Fruit fly (Drosophila melanogaster) whole organism, embryonic: Measurements from ENCODE around the gene Spec2.
A peak's percentile ranks its signal among the peaks of the same experiment; 100 is the strongest.

Experiments
- Bdp1 ChIP-seq: fragments of 200-800 bp; sonication (Bioruptor generic); optimal IDR thresholded peaks from 3 replicates; lab custom pipeline; 2016; ENCODE audit warnings: missing biosample characterization, missing genetic modification characterization
- CG10565 ChIP-seq: fragments of 200-800 bp; sonication (Bioruptor generic); optimal IDR thresholded peaks from 3 replicates; lab custom pipeline; 2016; ENCODE audit warnings: missing biosample characterization, mild to moderate bottlenecking, missing genetic modification characterization
- CG10979 ChIP-seq: fragments of 200-800 bp; sonication (Bioruptor generic); optimal IDR thresholded peaks from 2 replicates; lab custom pipeline; 2018; ENCODE audit warnings: missing biosample characterization, mild to moderate bottlenecking, missing genetic modification characterization, moderate library complexity
- CG11247 ChIP-seq: fragments of 200-800 bp; sonication (Bioruptor generic); IDR thresholded peaks from 2 replicates; pipeline ENCODE4 v1.3.6; 2022; ENCODE audit warnings: missing biosample characterization, missing genetic modification characterization
- CG11456 ChIP-seq: fragments of 200-800 bp; sonication (Bioruptor generic); IDR thresholded peaks from 3 replicates; pipeline ENCODE4 v1.3.6; 2022; ENCODE audit warnings: missing biosample characterization, missing genetic modification characterization
- CG12219 ChIP-seq: fragments of 200-800 bp; sonication (Bioruptor generic); optimal IDR thresholded peaks from 3 replicates; lab custom pipeline; 2018; ENCODE audit warnings: missing biosample characterization, mild to moderate bottlenecking, missing genetic modification characterization
- CG14050 ChIP-seq: fragments of 200-800 bp; sonication (Bioruptor generic); IDR thresholded peaks from 3 replicates; pipeline ENCODE4 v1.3.6; 2022; ENCODE audit warnings: missing biosample characterization, missing genetic modification characterization
- CG14860 ChIP-seq: fragments of 200-800 bp; sonication (Bioruptor generic); IDR thresholded peaks from 3 replicates; pipeline ENCODE4 v1.3.6; 2022; ENCODE audit warnings: missing biosample characterization, missing genetic modification characterization; ENCODE audit not compliant: partially characterized antibody
- CG15514 ChIP-seq: fragments of 200-800 bp; sonication (Bioruptor generic); optimal IDR thresholded peaks from 3 replicates; lab custom pipeline; 2017; ENCODE audit warnings: missing biosample characterization, missing genetic modification characterization, mild to moderate bottlenecking, moderate library complexity, missing genetic modification reagents
- CG17186 ChIP-seq: fragments of 200-800 bp; sonication (Bioruptor generic); optimal IDR thresholded peaks from 3 replicates; lab custom pipeline; 2017; ENCODE audit warnings: missing biosample characterization, missing genetic modification reagents, missing genetic modification characterization
- CG2116 ChIP-seq: fragments of 200-800 bp; sonication (Bioruptor generic); optimal IDR thresholded peaks from 3 replicates; lab custom pipeline; 2018; ENCODE audit warnings: missing biosample characterization, mild to moderate bottlenecking, missing genetic modification characterization
- CG2199 ChIP-seq: fragments of 200-800 bp; sonication (Bioruptor generic); IDR thresholded peaks from 3 replicates; pipeline ENCODE4 v1.3.6; 2022; ENCODE audit warnings: missing biosample characterization, missing genetic modification characterization
- CG2678 ChIP-seq: fragments of 200-800 bp; sonication (Bioruptor generic); optimal IDR thresholded peaks from 3 replicates; lab custom pipeline; 2019; ENCODE audit warnings: missing biosample characterization, mild to moderate bottlenecking, missing genetic modification characterization, moderate library complexity
- CG3163 ChIP-seq: fragments of 200-800 bp; sonication (Bioruptor generic); optimal IDR thresholded peaks from 3 replicates; lab custom pipeline; 2016; ENCODE audit warnings: missing biosample characterization, missing genetic modification characterization
- CG43689 ChIP-seq: fragments of 200-800 bp; sonication (Bioruptor generic); IDR thresholded peaks from 2 replicates; pipeline ENCODE4 v1.3.6; 2022; ENCODE audit warnings: missing biosample characterization, missing genetic modification characterization
- CG4424 ChIP-seq: fragments of 200-800 bp; sonication (Bioruptor generic); optimal IDR thresholded peaks from 3 replicates; lab custom pipeline; 2016; ENCODE audit warnings: missing biosample characterization, missing genetic modification characterization
- CG7271 ChIP-seq: fragments of 200-800 bp; sonication (Bioruptor generic); optimal IDR thresholded peaks from 2 replicates; lab custom pipeline; 2018; ENCODE audit warnings: missing biosample characterization, mild to moderate bottlenecking, missing genetic modification characterization, moderate library complexity
- CG8478 ChIP-seq: fragments of >200 bp; optimal IDR thresholded peaks from 2 replicates; lab custom pipeline; 2018
- CHES-1-like ChIP-seq: fragments of 200-800 bp; sonication (Bioruptor generic); optimal IDR thresholded peaks from 2 replicates; lab custom pipeline; 2016; ENCODE audit warnings: missing biosample characterization, missing genetic modification characterization
- Dip3 ChIP-seq: fragments of 200-800 bp; sonication (Bioruptor generic); optimal IDR thresholded peaks from 3 replicates; lab custom pipeline; 2016; ENCODE audit warnings: missing biosample characterization, missing genetic modification characterization
- Dll ChIP-seq: fragments of 200-800 bp; sonication (Bioruptor generic); IDR thresholded peaks from 4 replicates; pipeline ENCODE4 v1.3.6; 2022; ENCODE audit warnings: missing biosample characterization, missing genetic modification characterization; ENCODE audit not compliant: partially characterized antibody
- E2f2 ChIP-seq: fragments of 200-800 bp; sonication (Bioruptor generic); IDR thresholded peaks from 2 replicates; pipeline ENCODE4 v1.3.6; 2022; ENCODE audit warnings: missing biosample characterization, missing genetic modification characterization
- Fer1 ChIP-seq: fragments of 200-800 bp; sonication (Bioruptor generic); optimal IDR thresholded peaks from 2 replicates; lab custom pipeline; 2017; ENCODE audit warnings: missing biosample characterization, mild to moderate bottlenecking, missing genetic modification characterization
- H2.0 ChIP-seq: fragments of 200-800 bp; sonication (Bioruptor generic); IDR thresholded peaks from 2 replicates; pipeline ENCODE4 v1.3.6; 2022; ENCODE audit warnings: missing biosample characterization, missing genetic modification characterization
- HmgZ ChIP-seq: fragments of 200-800 bp; sonication (Bioruptor generic); optimal IDR thresholded peaks from 2 replicates; lab custom pipeline; 2018; ENCODE audit warnings: missing biosample characterization, mild to moderate bottlenecking, missing genetic modification characterization
- Hr3 ChIP-seq: fragments of 200-800 bp; sonication (Bioruptor generic); optimal IDR thresholded peaks from 3 replicates; lab custom pipeline; 2016; ENCODE audit warnings: missing biosample characterization, missing genetic modification characterization
- NfI ChIP-seq: fragments of 200-800 bp; sonication (Bioruptor generic); optimal IDR thresholded peaks from 3 replicates; lab custom pipeline; 2018; ENCODE audit warnings: missing biosample characterization, mild to moderate bottlenecking, missing genetic modification characterization, moderate library complexity
- Oli ChIP-seq: fragments of 200-800 bp; sonication (Bioruptor generic); optimal IDR thresholded peaks from 2 replicates; lab custom pipeline; 2018; ENCODE audit warnings: missing biosample characterization, mild to moderate bottlenecking, missing genetic modification characterization, moderate library complexity
- PHDP ChIP-seq: fragments of 200-800 bp; sonication (Bioruptor generic); optimal IDR thresholded peaks from 3 replicates; lab custom pipeline; 2018; ENCODE audit warnings: missing biosample characterization, mild to moderate bottlenecking, missing genetic modification characterization, moderate library complexity
- Scr ChIP-seq: fragments of 200-800 bp; sonication (Bioruptor generic); IDR thresholded peaks from 2 replicates; pipeline ENCODE4 v1.3.6; 2022; ENCODE audit warnings: missing biosample characterization, missing genetic modification characterization; ENCODE audit not compliant: partially characterized antibody
- Usf ChIP-seq: fragments of 200-800 bp; sonication (Bioruptor generic); optimal IDR thresholded peaks from 2 replicates; lab custom pipeline; 2017; ENCODE audit warnings: missing genotype, missing biosample characterization, missing genetic modification characterization
- amos ChIP-seq: fragments of 200-800 bp; sonication (Bioruptor generic); IDR thresholded peaks from 2 replicates; pipeline ENCODE4 v1.3.6; 2022; ENCODE audit warnings: missing biosample characterization, missing genetic modification characterization; ENCODE audit not compliant: partially characterized antibody
- ato ChIP-seq: fragments of 200-800 bp; sonication (Bioruptor generic); IDR thresholded peaks from 2 replicates; pipeline ENCODE4 v1.3.6; 2022; ENCODE audit warnings: missing biosample characterization, missing genetic modification characterization; ENCODE audit not compliant: partially characterized antibody
- br ChIP-seq: fragments of >200 bp; optimal IDR thresholded peaks from 2 replicates; lab custom pipeline; 2017
- ci ChIP-seq: fragments of 200-800 bp; sonication (Bioruptor generic); IDR thresholded peaks from 3 replicates; pipeline ENCODE4 v1.3.6; 2022; ENCODE audit warnings: missing biosample characterization, missing genetic modification characterization
- dmrt99B ChIP-seq: fragments of 200-800 bp; sonication (Bioruptor generic); optimal IDR thresholded peaks from 2 replicates; lab custom pipeline; 2018; ENCODE audit warnings: missing biosample characterization, mild to moderate bottlenecking, missing genetic modification characterization, moderate library complexity
- fd3F ChIP-seq: fragments of 200-800 bp; sonication (Bioruptor generic); optimal IDR thresholded peaks from 2 replicates; lab custom pipeline; 2018; ENCODE audit warnings: missing biosample characterization, mild to moderate bottlenecking, missing genetic modification characterization, moderate library complexity
- ftz-f1 ChIP-seq: fragments of 200-800 bp; sonication (Bioruptor generic); optimal IDR thresholded peaks from 2 replicates; lab custom pipeline; 2016; ENCODE audit warnings: missing biosample characterization, missing genetic modification characterization
- grau ChIP-seq: fragments of 200-800 bp; optimal IDR thresholded peaks from 3 replicates; lab custom pipeline; 2019; ENCODE audit warnings: missing biosample characterization, mild to moderate bottlenecking, missing genetic modification characterization, moderate library complexity
- hth ChIP-seq: fragments of >200 bp; optimal IDR thresholded peaks from 2 replicates; lab custom pipeline; 2017; ENCODE audit warnings: inconsistent platforms
- kay ChIP-seq: fragments of 200-800 bp; sonication (Bioruptor generic); optimal IDR thresholded peaks from 2 replicates; lab custom pipeline; 2016; ENCODE audit warnings: missing biosample characterization, missing genetic modification characterization
- lilli ChIP-seq: fragments of 200-800 bp; sonication (Bioruptor generic); optimal IDR thresholded peaks from 3 replicates; lab custom pipeline; 2016; ENCODE audit warnings: missing biosample characterization, missing genetic modification characterization
- lov ChIP-seq, 2 experiments: fragments of 200-800 bp in 1 of 2; fragments of >200 bp in 1 of 2; sonication (Bioruptor generic) in 1 of 2; IDR thresholded peaks in 1 of 2; optimal IDR thresholded peaks in 1 of 2; 2 replicates in 1 of 2; 3 replicates in 1 of 2; pipeline versions ENCODE4 v1.3.6 to Lab custom; 2017 to 2022; ENCODE audit warnings: missing biosample characterization in 1 of 2, missing genetic modification characterization in 1 of 2
- odd ChIP-seq: fragments of 200-800 bp; sonication (Bioruptor generic); optimal IDR thresholded peaks from 2 replicates; lab custom pipeline; 2017; ENCODE audit warnings: missing biosample characterization, mild to moderate bottlenecking, missing genetic modification characterization
- pros ChIP-seq: fragments of 200-800 bp; sonication (Bioruptor generic); optimal IDR thresholded peaks from 3 replicates; lab custom pipeline; 2019; ENCODE audit warnings: missing biosample characterization, mild to moderate bottlenecking, missing genetic modification characterization, moderate library complexity
- ssp ChIP-seq: fragments of 200-800 bp; sonication (Bioruptor generic); IDR thresholded peaks from 2 replicates; pipeline ENCODE4 v1.3.6; 2022; ENCODE audit warnings: missing biosample characterization, missing genetic modification characterization
- toy ChIP-seq: fragments of 200-800 bp; sonication (Bioruptor generic); IDR thresholded peaks from 2 replicates; pipeline ENCODE4 v1.3.6; 2022; ENCODE audit warnings: missing biosample characterization, missing genetic modification characterization
- trem ChIP-seq: fragments of 200-800 bp; optimal IDR thresholded peaks from 3 replicates; lab custom pipeline; 2019; ENCODE audit warnings: missing biosample characterization, mild to moderate bottlenecking, missing genetic modification characterization, moderate library complexity
- twi ChIP-seq: fragments of 200-800 bp; optimal IDR thresholded peaks from 2 replicates; lab custom pipeline; 2019; ENCODE audit warnings: missing biosample characterization, mild to moderate bottlenecking, missing genetic modification characterization, moderate library complexity
- z ChIP-seq: fragments of 200-800 bp; sonication (Bioruptor generic); IDR thresholded peaks from 3 replicates; pipeline ENCODE4 v1.3.6; 2022; ENCODE audit warnings: missing biosample characterization, missing genetic modification characterization

The Spec2 gene

DNA sequence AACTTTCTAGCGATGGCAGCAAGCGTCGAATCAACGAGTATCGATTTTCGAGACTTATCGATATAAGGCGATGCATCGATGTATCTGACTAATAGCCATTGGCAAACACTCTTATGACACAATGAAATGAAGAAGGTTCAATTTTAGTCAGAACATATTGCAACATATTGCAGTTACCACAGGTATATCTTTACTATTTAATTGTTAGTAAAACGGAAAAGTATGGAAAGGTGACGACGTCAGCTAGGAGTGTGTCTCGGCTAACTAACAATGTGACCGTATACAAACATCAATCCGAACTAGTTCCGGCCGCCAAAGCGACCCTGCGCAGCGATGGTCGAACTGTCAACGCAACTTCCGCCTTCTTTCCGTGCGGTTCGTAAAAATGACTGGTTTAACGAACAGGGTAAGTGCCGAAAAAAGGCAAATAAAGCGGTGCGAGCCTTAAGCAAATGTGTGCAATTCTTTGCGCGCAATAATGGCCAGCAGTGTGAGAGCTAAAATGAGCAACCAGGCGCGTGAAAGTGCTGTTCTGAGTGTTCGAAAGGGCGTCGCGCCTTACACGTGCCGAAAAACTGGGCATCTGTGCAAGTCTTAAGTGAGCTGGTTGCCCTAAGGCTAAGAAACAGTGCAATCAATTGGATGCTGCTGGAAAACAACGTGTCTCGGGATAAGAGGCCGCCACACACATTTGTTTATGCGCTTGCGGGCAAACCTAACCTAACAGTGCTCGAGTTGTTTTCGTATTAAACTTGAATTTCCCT, at the start of gene Spec2, which contains the start of the genes Dph4 and RpL13A (continued):
- TF ChIP-seq CHES-1-like (GFP tag; lab: Kevin White, UChicago) (peak; percentile 95), Dll (GFP tag; lab: Robert Waterston, UW) (no peak), CG43689 (GFP tag; lab: Robert Waterston, UW) (no peak), Dip3 (peak; percentile 89), pros (GFP tag; lab: Kevin White, UChicago) (peak; percentile 44), Hr3 (GFP tag; lab: Kevin White, UChicago) (peak; percentile 73), grau (tag; lab: Kevin White, UChicago) (peak; percentile 85), NfI (peak; percentile 97), trem (peak; percentile 94), CG15514 (GFP tag; lab: Kevin White, UChicago) (peak; percentile 100), ato (no peak), CG14860 (no peak), kay (GFP tag; lab: Kevin White, UChicago) (peak; percentile 52), HmgZ (tag; lab: Kevin White, UChicago) (peak; percentile 94), dmrt99B (tag; lab: Kevin White, UChicago) (no peak), hth (lab: Kevin White, UChicago) (no peak), CG11247 (no peak), CG11456 (GFP tag; lab: Robert Waterston, UW) (no peak), twi (peak; percentile 82), z (GFP tag; lab: Robert Waterston, UW) (no peak), CG3163 (GFP tag; lab: Kevin White, UChicago) (peak; percentile 84), Oli (peak; percentile 64), CG2116 (GFP tag; lab: Kevin White, UChicago) (peak; percentile 100), CG12219 (peak; percentile 91), Fer1 (GFP tag; lab: Kevin White, UChicago) (peak; percentile 96), Bdp1 (GFP tag; lab: Kevin White, UChicago) (peak; percentile 88), CG2199 (GFP tag; lab: Robert Waterston, UW) (no peak), E2f2 (GFP tag; lab: Robert Waterston, UW) (no peak), lilli (GFP tag; lab: Kevin White, UChicago) (peak; percentile 87), amos (no peak), ftz-f1 (peak; percentile 74), CG2678 (tag; lab: Kevin White, UChicago) (peak; percentile 81), Usf (GFP tag; lab: Kevin White, UChicago) (peak; percentile 90), odd (GFP tag; lab: Kevin White, UChicago) (peak; percentile 95), Scr (GFP tag; lab: Robert Waterston, UW) (no peak), ci (GFP tag; lab: Robert Waterston, UW) (no peak), ssp (no peak), CG10979 (tag; lab: Kevin White, UChicago) (peak; percentile 79), CG7271 (peak; percentile 97), CG14050 (GFP tag; lab: Robert Waterston, UW) (no peak), H2.0 (GFP tag; lab: Robert Waterston, UW) (no peak), br (lab: Kevin White, UChicago) (no peak), PHDP (peak; percentile 92), fd3F (peak; percentile 77), CG4424 (peak; percentile 90), CG10565 (peak; percentile 68), toy (no peak), lov (optimal IDR thresholded peaks at IDR 0.05; lab: Kevin White, UChicago) (no peak), lov (GFP tag; IDR thresholded peaks at IDR 0.05; lab: Robert Waterston, UW) (no peak), CG17186 (GFP tag; lab: Kevin White, UChicago) (peak; percentile 95), CG8478 (lab: Kevin White, UChicago) (peak; percentile 69)
